Worm (Caenorhabditis elegans) whole organism, young adult: ENCODE measurements around the gene Y67D8C.2.

Experiments used
- B0035.1 ChIP-seq: sonication (generic microtip); optimal IDR thresholded peaks from 2 replicates; lab custom pipeline; 2016; ENCODE audit warnings: missing genetic modification characterization, mild to moderate bottlenecking, missing compliant biosample characterization, missing genotype, missing genetic modification reagents
- snpc-4 ChIP-seq, 5 experiments: fragments of 150-350 bp in 1 of 5; sonication (generic microtip) in 4 of 5; optimal IDR thresholded peaks; 2 replicates each; lab custom pipeline; 2014 to 2018; ENCODE audit warnings: missing genetic modification characterization in 5 of 5, missing biosample characterization in 3 of 5, antibody characterized with exemption in 2 of 5, mild to moderate bottlenecking in 2 of 5, missing compliant biosample characterization in 2 of 5, missing genotype in 2 of 5, moderate library complexity in 2 of 5, missing genetic modification reagents in 1 of 5

DNA sequence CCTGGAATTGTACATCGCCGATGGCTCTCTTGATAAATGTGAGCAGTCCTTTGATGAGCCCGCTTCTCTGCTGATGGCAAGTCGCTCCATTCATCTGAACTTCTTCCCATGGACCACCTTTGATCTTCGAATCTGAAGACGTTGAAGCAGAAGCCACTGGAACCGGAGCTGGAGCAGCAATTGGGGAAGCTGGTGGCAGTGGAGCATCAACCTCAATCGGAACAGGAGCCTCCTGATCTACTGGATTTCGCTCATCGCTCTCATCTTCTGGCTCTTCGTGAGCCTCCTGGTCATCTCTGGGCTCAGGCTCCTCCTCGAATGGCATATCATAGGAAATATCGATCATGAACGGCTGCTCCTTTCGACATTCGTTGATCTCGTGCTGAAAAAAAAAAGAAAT is 25.2 kb upstream of the Y67D8C.2 start:
- TF ChIP-seq B0035.1 (tag; lab: Kevin White, UChicago) (no peak), snpc-4 (GFP tag; optimal IDR thresholded peaks at IDR 0.05; lab: Kevin White, UChicago) (no peak), snpc-4 (tag; optimal IDR thresholded peaks at IDR 0.05; lab: Kevin White, UChicago) (no peak)
